Worm (Caenorhabditis elegans) whole organism, late embryonic: ENCODE data around the gene gsnl-1.

Source experiments
- C08G9.2 ChIP-seq: sonication (generic microtip); optimal IDR thresholded peaks from 2 replicates; lab custom pipeline; 2016; ENCODE audit warnings: mild to moderate bottlenecking, missing genetic modification characterization, moderate library complexity, missing compliant biosample characterization
- C38D4.7 ChIP-seq: fragments of 200-800 bp; sonication (Bioruptor generic); optimal IDR thresholded peaks from 2 replicates; lab custom pipeline; 2018; ENCODE audit warnings: mild to moderate bottlenecking, missing genetic modification characterization, moderate library complexity, missing compliant biosample characterization
- K09A11.1 ChIP-seq: sonication (generic microtip); optimal IDR thresholded peaks from 2 replicates; lab custom pipeline; 2017; ENCODE audit warnings: antibody characterized with exemption, mild to moderate bottlenecking, missing genetic modification characterization, missing compliant biosample characterization; ENCODE audit not compliant: insufficient read depth
- ceh-18 ChIP-seq: sonication (generic microtip); optimal IDR thresholded peaks from 2 replicates; lab custom pipeline; 2016; ENCODE audit warnings: missing genetic modification characterization, missing compliant biosample characterization
- ceh-2 ChIP-seq: sonication (generic microtip); optimal IDR thresholded peaks from 2 replicates; lab custom pipeline; 2016; ENCODE audit warnings: missing genotype, missing genetic modification characterization, missing compliant biosample characterization
- ceh-22 ChIP-seq: sonication (generic microtip); optimal IDR thresholded peaks from 2 replicates; lab custom pipeline; 2017; ENCODE audit warnings: missing biosample characterization, missing genetic modification characterization
- ceh-24 ChIP-seq: sonication (generic microtip); optimal IDR thresholded peaks from 2 replicates; lab custom pipeline; 2016; ENCODE audit warnings: mild to moderate bottlenecking, missing genetic modification characterization, missing compliant biosample characterization
- ceh-30 ChIP-seq: fragments of 150-350 bp; optimal IDR thresholded peaks from 2 replicates; lab custom pipeline; 2014; ENCODE audit warnings: missing biosample characterization, missing genetic modification characterization
- ceh-34 ChIP-seq: sonication (generic microtip); optimal IDR thresholded peaks from 2 replicates; lab custom pipeline; 2016; ENCODE audit warnings: mild to moderate bottlenecking, missing genetic modification characterization, missing compliant biosample characterization
- ceh-45 ChIP-seq: fragments of 200-800 bp; sonication (Bioruptor generic); IDR thresholded peaks from 2 replicates; pipeline ENCODE4 v1.3.6; 2022; ENCODE audit warnings: missing genetic modification reagents, missing genetic modification characterization, missing compliant biosample characterization
- ceh-48 ChIP-seq: sonication (generic microtip); optimal IDR thresholded peaks from 2 replicates; lab custom pipeline; 2016; ENCODE audit warnings: missing genetic modification characterization, inconsistent platforms, missing compliant biosample characterization
- ceh-6 ChIP-seq: fragments of 200-800 bp; sonication (Bioruptor generic); optimal IDR thresholded peaks from 2 replicates; lab custom pipeline; 2018; ENCODE audit warnings: mild to moderate bottlenecking, missing genetic modification characterization, missing compliant biosample characterization
- ceh-9 ChIP-seq: sonication (generic microtip); optimal IDR thresholded peaks from 2 replicates; lab custom pipeline; 2016; ENCODE audit warnings: mild to moderate bottlenecking, missing genetic modification characterization, inconsistent platforms, missing compliant biosample characterization
- dmd-4 ChIP-seq: sonication (generic microtip); optimal IDR thresholded peaks from 2 replicates; lab custom pipeline; 2016; ENCODE audit warnings: borderline replicate concordance, missing genetic modification characterization, missing compliant biosample characterization
- dve-1 ChIP-seq: sonication (generic microtip); optimal IDR thresholded peaks from 2 replicates; lab custom pipeline; 2017; ENCODE audit warnings: antibody characterized with exemption, mild to moderate bottlenecking, missing genetic modification characterization, missing compliant biosample characterization
- elt-2 ChIP-seq: sonication (generic microtip); optimal IDR thresholded peaks from 2 replicates; lab custom pipeline; 2016; ENCODE audit warnings: missing genetic modification reagents, missing genetic modification characterization, missing compliant biosample characterization
- elt-4 ChIP-seq: sonication (generic microtip); optimal IDR thresholded peaks from 2 replicates; lab custom pipeline; 2016; ENCODE audit warnings: missing genetic modification characterization, missing compliant biosample characterization
- ets-4 ChIP-seq: sonication (generic microtip); optimal IDR thresholded peaks from 2 replicates; lab custom pipeline; 2016; ENCODE audit warnings: missing genetic modification characterization, missing compliant biosample characterization
- eyg-1 ChIP-seq: sonication (generic microtip); optimal IDR thresholded peaks from 2 replicates; lab custom pipeline; 2016; ENCODE audit warnings: missing genotype, missing genetic modification characterization, missing compliant biosample characterization
- fax-1 ChIP-seq: sonication (generic microtip); optimal IDR thresholded peaks from 2 replicates; lab custom pipeline; 2016; ENCODE audit warnings: missing genotype, missing genetic modification characterization, missing compliant biosample characterization
- fkh-10 ChIP-seq: fragments of 150-350 bp; optimal IDR thresholded peaks from 2 replicates; lab custom pipeline; 2014; ENCODE audit warnings: missing biosample characterization, missing genetic modification reagents, missing genetic modification characterization
- hlh-13 ChIP-seq: fragments of 200-800 bp; sonication (Bioruptor generic); optimal IDR thresholded peaks from 2 replicates; lab custom pipeline; 2018; ENCODE audit warnings: mild to moderate bottlenecking, missing genetic modification characterization, missing compliant biosample characterization
- hlh-30 ChIP-seq: sonication (generic microtip); optimal IDR thresholded peaks from 2 replicates; lab custom pipeline; 2017; ENCODE audit warnings: antibody characterized with exemption, missing genetic modification characterization, missing compliant biosample characterization; ENCODE audit not compliant: insufficient read depth
- hlh-6 ChIP-seq: sonication (generic microtip); optimal IDR thresholded peaks from 2 replicates; lab custom pipeline; 2016; ENCODE audit warnings: missing genotype, missing genetic modification characterization, missing compliant biosample characterization
- lin-11 ChIP-seq: fragments of 200-800 bp; sonication (Bioruptor generic); optimal IDR thresholded peaks from 2 replicates; lab custom pipeline; 2018; ENCODE audit warnings: mild to moderate bottlenecking, missing genetic modification characterization, missing compliant biosample characterization
- nhr-11 ChIP-seq: fragments of 150-350 bp; optimal IDR thresholded peaks from 2 replicates; lab custom pipeline; 2014; ENCODE audit warnings: missing biosample characterization, missing genetic modification characterization
- nhr-232 ChIP-seq: sonication (generic microtip); optimal IDR thresholded peaks from 2 replicates; lab custom pipeline; 2016; ENCODE audit warnings: missing genetic modification characterization, missing compliant biosample characterization
- odd-2 ChIP-seq: sonication (generic microtip); optimal IDR thresholded peaks from 2 replicates; lab custom pipeline; 2017; ENCODE audit warnings: antibody characterized with exemption, mild to moderate bottlenecking, missing genetic modification characterization, missing compliant biosample characterization
- pax-1 ChIP-seq: fragments of 150-350 bp; optimal IDR thresholded peaks from 2 replicates; lab custom pipeline; 2014; ENCODE audit warnings: missing biosample characterization, missing genetic modification characterization
- pha-2 ChIP-seq: sonication (generic microtip); optimal IDR thresholded peaks from 2 replicates; lab custom pipeline; 2017; ENCODE audit warnings: mild to moderate bottlenecking, missing genetic modification characterization, missing compliant biosample characterization
- pha-4 ChIP-seq: fragments of 150-350 bp; optimal IDR thresholded peaks from 2 replicates; lab custom pipeline; 2018; ENCODE audit warnings: missing biosample characterization, missing genetic modification reagents, missing genetic modification characterization
- pqm-1 ChIP-seq: sonication (generic microtip); optimal IDR thresholded peaks from 2 replicates; lab custom pipeline; 2016; ENCODE audit warnings: missing genetic modification characterization, missing compliant biosample characterization
- pros-1 ChIP-seq: fragments of 150-350 bp; optimal IDR thresholded peaks from 2 replicates; lab custom pipeline; 2014; ENCODE audit warnings: missing biosample characterization, missing genetic modification reagents, missing genetic modification characterization
- ref-2 ChIP-seq: sonication (generic microtip); optimal IDR thresholded peaks from 2 replicates; lab custom pipeline; 2016; ENCODE audit warnings: missing genetic modification characterization, missing compliant biosample characterization
- sdc-2 ChIP-seq: sonication (generic microtip); optimal IDR thresholded peaks from 2 replicates; lab custom pipeline; 2016; ENCODE audit warnings: missing genotype, missing genetic modification characterization, missing compliant biosample characterization
- sox-2 ChIP-seq: fragments of 200-800 bp; sonication (Bioruptor generic); IDR thresholded peaks from 2 replicates; pipeline ENCODE4 v1.3.6; 2022; ENCODE audit warnings: missing genetic modification reagents, missing genetic modification characterization, missing compliant biosample characterization
- syd-9 ChIP-seq: sonication (generic microtip); optimal IDR thresholded peaks from 2 replicates; lab custom pipeline; 2016; ENCODE audit warnings: mild to moderate bottlenecking, missing genetic modification characterization, moderate library complexity, missing compliant biosample characterization
- tbx-2 ChIP-seq: sonication (generic microtip); optimal IDR thresholded peaks from 2 replicates; lab custom pipeline; 2016; ENCODE audit warnings: missing genetic modification characterization, missing compliant biosample characterization
- tbx-7 ChIP-seq: sonication (generic microtip); optimal IDR thresholded peaks from 2 replicates; lab custom pipeline; 2016; ENCODE audit warnings: missing genotype, missing genetic modification characterization, missing compliant biosample characterization
- ttx-3 ChIP-seq: sonication (generic microtip); optimal IDR thresholded peaks from 2 replicates; lab custom pipeline; 2016; ENCODE audit warnings: missing genetic modification reagents, missing genetic modification characterization, missing compliant biosample characterization
- unc-42 ChIP-seq: sonication (generic microtip); optimal IDR thresholded peaks from 2 replicates; lab custom pipeline; 2016; ENCODE audit warnings: missing genotype, missing genetic modification characterization, missing compliant biosample characterization
- unc-55 ChIP-seq: sonication (generic microtip); optimal IDR thresholded peaks from 2 replicates; lab custom pipeline; 2017; ENCODE audit warnings: missing biosample characterization, missing genetic modification reagents, missing genetic modification characterization
- zip-5 ChIP-seq: sonication (generic microtip); optimal IDR thresholded peaks from 2 replicates; lab custom pipeline; 2016; ENCODE audit warnings: missing genetic modification characterization, missing compliant biosample characterization
- ztf-16 ChIP-seq: sonication (generic microtip); optimal IDR thresholded peaks from 2 replicates; lab custom pipeline; 2017; ENCODE audit warnings: missing genetic modification characterization, missing compliant biosample characterization

The gsnl-1 gene

ce11 chrV:9536505-9536904 lies 39.7 kb downstream of the gsnl-1 start, which contains the start of gene C50F4.4 (continued):
- peak; percentile 51 for TF ChIP-seq tbx-2 (tag; lab: Kevin White, UChicago)
- TF ChIP-seq, all 69 proteins: peak for 7

ce11 chrV:9539638-9540037 lies 42.8 kb downstream of the gsnl-1 start, which contains the start of gene C50F4.12:
Gene C50F4.12 (minus strand): TSS chrV:9539738.
- no peak for TF ChIP-seq ceh-9 (tag; lab: Kevin White, UChicago)
- TF ChIP-seq ztf-16 (tag; lab: Kevin White, UChicago) = no peak
- no peak for TF ChIP-seq hlh-6 (tag; lab: Kevin White, UChicago)
- no peak for TF ChIP-seq pros-1 (tag; lab: Kevin White, UChicago)
- TF ChIP-seq tbx-7 (tag; lab: Kevin White, UChicago) = no peak

DNA sequence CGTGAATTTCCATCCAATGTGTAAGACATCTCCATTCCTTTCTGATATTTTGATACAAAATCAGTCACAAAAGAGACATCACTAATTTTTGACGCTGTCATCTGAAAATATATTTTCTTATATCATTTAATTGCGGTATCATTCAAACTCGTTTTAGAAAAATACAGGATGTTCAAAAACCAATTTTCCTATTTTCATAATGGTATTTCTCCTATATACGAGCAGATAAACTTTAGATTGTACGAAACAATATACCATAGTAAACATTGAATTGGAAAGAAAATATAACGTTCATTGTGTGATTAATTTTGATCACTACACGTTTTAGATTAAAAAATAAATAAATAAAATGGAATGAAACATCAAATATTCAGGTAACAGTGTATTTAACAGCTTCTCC lies 44.7 kb downstream of the gsnl-1 start, which contains the start of gene C50F4.16:
TSS of gene C50F4.16 (minus strand) at position 101 of the 400 bp plus-strand sequence.
- TF ChIP-seq pqm-1 (tag; lab: Kevin White, UChicago) (no peak), dve-1 (no peak), fax-1 (tag; lab: Kevin White, UChicago) (no peak), C38D4.7 (GFP tag; lab: Kevin White, UChicago) (no peak), sdc-2 (tag; lab: Kevin White, UChicago) (no peak), unc-55 (GFP tag; lab: Kevin White, UChicago) (no peak), pha-4 (tag; lab: Kevin White, UChicago) (no peak), ceh-2 (tag; lab: Kevin White, UChicago) (no peak), pros-1 (tag; lab: Kevin White, UChicago) (no peak), elt-4 (tag; lab: Kevin White, UChicago) (no peak), ceh-18 (tag; lab: Kevin White, UChicago) (no peak), K09A11.1 (tag; lab: Kevin White, UChicago) (no peak), ceh-45 (GFP tag; lab: Robert Waterston, UW) (no peak), fkh-10 (GFP tag; lab: Kevin White, UChicago) (no peak), ceh-24 (tag; lab: Kevin White, UChicago) (no peak)

DNA sequence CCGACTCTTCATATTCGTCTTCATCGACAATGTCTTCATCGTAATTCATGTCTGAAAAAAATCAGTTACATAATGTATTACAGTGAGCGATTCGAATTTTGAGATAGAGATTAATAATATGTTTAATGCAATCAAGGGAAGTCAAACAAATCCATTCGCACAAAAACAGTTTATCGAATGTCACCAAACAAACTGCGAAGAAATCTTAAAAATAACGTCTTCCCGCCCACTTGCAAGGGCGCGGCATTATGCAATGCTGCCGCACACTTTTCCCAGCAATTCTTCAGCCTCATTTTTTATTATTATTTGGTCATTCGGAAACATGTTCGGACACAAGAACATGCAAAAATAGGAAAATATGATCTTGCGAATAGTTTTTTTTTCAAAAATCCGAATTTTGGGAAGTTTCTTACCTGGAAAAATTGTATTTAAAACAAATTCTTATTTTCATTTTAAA lies 47.4 kb downstream of the gsnl-1 start, which contains the start of gene mdf-1:
TSS of gene mdf-1 (minus strand) at position 51 of the 457 bp plus-strand sequence.
- TF ChIP-seq ttx-3 (tag; lab: Kevin White, UChicago) (no peak), unc-42 (tag; lab: Kevin White, UChicago) (peak; percentile 25), ets-4 (tag; lab: Kevin White, UChicago) (no peak), hlh-13 (GFP tag; lab: Kevin White, UChicago) (no peak), unc-55 (GFP tag; lab: Kevin White, UChicago) (no peak), nhr-11 (tag; lab: Kevin White, UChicago) (no peak), nhr-232 (tag; lab: Kevin White, UChicago) (no peak), tbx-7 (tag; lab: Kevin White, UChicago) (no peak), pax-1 (tag; lab: Kevin White, UChicago) (peak; percentile 21), pros-1 (tag; lab: Kevin White, UChicago) (no peak), fax-1 (tag; lab: Kevin White, UChicago) (no peak), ztf-16 (tag; lab: Kevin White, UChicago) (no peak), ceh-30 (tag; lab: Kevin White, UChicago) (no peak), elt-2 (peak; percentile 50), ceh-18 (tag; lab: Kevin White, UChicago) (peak; percentile 31), lin-11 (tag; lab: Kevin White, UChicago) (no peak), dmd-4 (no peak), pha-4 (tag; lab: Kevin White, UChicago) (no peak), sdc-2 (tag; lab: Kevin White, UChicago) (no peak), ceh-9 (tag; lab: Kevin White, UChicago) (no peak), ceh-22 (tag; lab: Kevin White, UChicago) (no peak), ceh-48 (tag; lab: Kevin White, UChicago) (no peak), zip-5 (no peak), ceh-6 (GFP tag; lab: Kevin White, UChicago) (no peak), ceh-34 (tag; lab: Kevin White, UChicago) (peak; percentile 14), ref-2 (tag; lab: Kevin White, UChicago) (peak; percentile 7), eyg-1 (tag; lab: Kevin White, UChicago) (no peak), odd-2 (no peak), C08G9.2 (tag; lab: Kevin White, UChicago) (no peak), sox-2 (no peak), hlh-30 (tag; lab: Kevin White, UChicago) (no peak), syd-9 (tag; lab: Kevin White, UChicago) (no peak), K09A11.1 (tag; lab: Kevin White, UChicago) (peak; percentile 62), fkh-10 (GFP tag; lab: Kevin White, UChicago) (no peak), pha-2 (tag; lab: Kevin White, UChicago) (no peak)
